Fruit fly (Drosophila melanogaster): ENCODE data around the gene CG31848.

CG31848 gene

dm6 chr2L:13289689-13290088, 24.0 kb upstream of the CG31848 start, which contains the start of gene CG31729 (continued):
- no peak for TF ChIP-seq CG14050 (GFP tag; IDR thresholded peaks at IDR 0.05)
- TF ChIP-seq tgo (GFP tag; IDR thresholded peaks at IDR 0.05): no peak
- TF ChIP-seq Sry-β (GFP tag; optimal IDR thresholded peaks at IDR 0.05): no peak
- TF ChIP-seq CG10565 (GFP tag; optimal IDR thresholded peaks at IDR 0.05): no peak
- TF ChIP-seq CG16779 (GFP tag; IDR thresholded peaks at IDR 0.05): no peak
- TF ChIP-seq CG12769 (tag; optimal IDR thresholded peaks at IDR 0.05): no peak
- peak; percentile 85 for TF ChIP-seq sens (GFP tag)
- TF ChIP-seq CG7745 (tag; optimal IDR thresholded peaks at IDR 0.05): no peak
- peak; percentile 91 for TF ChIP-seq E2f2 (GFP tag; IDR thresholded peaks at IDR 0.05)
- no peak for TF ChIP-seq pan (optimal IDR thresholded peaks at IDR 0.05)
- no peak for TF ChIP-seq pan (GFP tag; optimal IDR thresholded peaks at IDR 0.05 in 1 of 2, IDR thresholded peaks at IDR 0.05 in 1 of 2)
- no peak for TF ChIP-seq Taf1 (GFP tag; IDR thresholded peaks at IDR 0.05)
- no peak for TF ChIP-seq Opbp (GFP tag; IDR thresholded peaks at IDR 0.05; ENCODE audit: partially characterized antibody)
- no peak for TF ChIP-seq Optix (GFP tag; IDR thresholded peaks at IDR 0.05)
- TF ChIP-seq gsb (GFP tag; IDR thresholded peaks at IDR 0.05): no peak
- TF ChIP-seq gsb-n (tag; optimal IDR thresholded peaks at IDR 0.05): no peak
- no peak for TF ChIP-seq kni (GFP tag; optimal IDR thresholded peaks at IDR 0.05)
- no peak for TF ChIP-seq sob (GFP tag; IDR thresholded peaks at IDR 0.05)
- TF ChIP-seq Dll (GFP tag; IDR thresholded peaks at IDR 0.05; ENCODE audit: partially characterized antibody): no peak
- TF ChIP-seq nom (GFP tag; optimal IDR thresholded peaks at IDR 0.05): no peak
- TF ChIP-seq tap (tag; optimal IDR thresholded peaks at IDR 0.05): no peak
- TF ChIP-seq kah (GFP tag; optimal IDR thresholded peaks at IDR 0.05): no peak
- TF ChIP-seq pita (GFP tag; optimal IDR thresholded peaks at IDR 0.05): no peak
- TF ChIP-seq trh (GFP tag; optimal IDR thresholded peaks at IDR 0.05): no peak
- TF ChIP-seq CG10267 (tag; optimal IDR thresholded peaks at IDR 0.05): peak; percentile 86
- no peak for TF ChIP-seq CG31388 (GFP tag; optimal IDR thresholded peaks at IDR 0.05)
- no peak for TF ChIP-seq Dip2 (GFP tag; IDR thresholded peaks at IDR 0.05)
- TF ChIP-seq prd (optimal IDR thresholded peaks at IDR 0.05): no peak
- no peak for TF ChIP-seq prd (GFP tag; IDR thresholded peaks at IDR 0.05)
- TF ChIP-seq CG15011 (GFP tag; optimal IDR thresholded peaks at IDR 0.05): no peak
- TF ChIP-seq Hmr (GFP tag; optimal IDR thresholded peaks at IDR 0.05): no peak
- peak; percentile 6 for TF ChIP-seq Six4 (GFP tag; optimal IDR thresholded peaks at IDR 0.05)
- no peak for TF ChIP-seq CG11247 (GFP tag; IDR thresholded peaks at IDR 0.05)
- TF ChIP-seq CG14710 (tag; optimal IDR thresholded peaks at IDR 0.05): peak; percentile 2
- peak; percentile 33 for TF ChIP-seq CG4820 (GFP tag; optimal IDR thresholded peaks at IDR 0.05)
- TF ChIP-seq Med (GFP tag): peak; percentile 79
- no peak for TF ChIP-seq gro (GFP tag; optimal IDR thresholded peaks at IDR 0.05)
- TF ChIP-seq MESR4 (GFP tag; optimal IDR thresholded peaks at IDR 0.05): no peak
- TF ChIP-seq Hr78 (GFP tag; optimal IDR thresholded peaks at IDR 0.05): no peak
- TF ChIP-seq CG10274 (GFP tag; optimal IDR thresholded peaks at IDR 0.05): no peak
- TF ChIP-seq btn (GFP tag; optimal IDR thresholded peaks at IDR 0.05): no peak
- no peak for TF ChIP-seq lilli (GFP tag; optimal IDR thresholded peaks at IDR 0.05)
- no peak for TF ChIP-seq TFAM (GFP tag; optimal IDR thresholded peaks at IDR 0.05)
- TF ChIP-seq ro (GFP tag; IDR thresholded peaks at IDR 0.05): no peak
- TF ChIP-seq Dbx (GFP tag; IDR thresholded peaks at IDR 0.05): no peak
- TF ChIP-seq CG9797 (GFP tag; optimal IDR thresholded peaks at IDR 0.05): no peak
- TF ChIP-seq pum (GFP tag; optimal IDR thresholded peaks at IDR 0.05): no peak
- TF ChIP-seq CHES-1-like (GFP tag; optimal IDR thresholded peaks at IDR 0.05): no peak
- TF ChIP-seq Chrac-16 (GFP tag; optimal IDR thresholded peaks at IDR 0.05): peak; percentile 13
- TF ChIP-seq oc (tag; optimal IDR thresholded peaks at IDR 0.05): no peak
- no peak for TF ChIP-seq CG3065 (GFP tag; optimal IDR thresholded peaks at IDR 0.05)
- TF ChIP-seq ssp (GFP tag; IDR thresholded peaks at IDR 0.05): no peak
- no peak for TF ChIP-seq CG2875 (GFP tag; optimal IDR thresholded peaks at IDR 0.05)
